Worm (Caenorhabditis elegans) whole organism, L4/young adult: ENCODE measurements around the gene K10D11.7.

Experiments used
- W03F9.2 ChIP-seq: fragments of 150-350 bp; optimal IDR thresholded peaks from 2 replicates; lab custom pipeline; 2014; ENCODE audit warnings: missing biosample characterization, missing genetic modification characterization
- dao-5 ChIP-seq: sonication (generic microtip); optimal IDR thresholded peaks from 2 replicates; lab custom pipeline; 2016; ENCODE audit warnings: missing genotype, missing genetic modification characterization, moderate library complexity, missing compliant biosample characterization
- him-1 ChIP-seq: sonication (generic microtip); optimal IDR thresholded peaks from 2 replicates; lab custom pipeline; 2016; ENCODE audit warnings: missing genotype, missing genetic modification reagents, missing genetic modification characterization, missing compliant biosample characterization

- TF ChIP-seq him-1 (tag; lab: Kevin White, UChicago): no peak
- TF ChIP-seq dao-5: no peak
- no peak for TF ChIP-seq W03F9.2 (tag; lab: Kevin White, UChicago)
These were observed 25.2 kb upstream of the K10D11.7 start for ce11 chrIV:13021006-13021405.
